Worm (Caenorhabditis elegans): ENCODE data around the gene lin-52.

DNA sequence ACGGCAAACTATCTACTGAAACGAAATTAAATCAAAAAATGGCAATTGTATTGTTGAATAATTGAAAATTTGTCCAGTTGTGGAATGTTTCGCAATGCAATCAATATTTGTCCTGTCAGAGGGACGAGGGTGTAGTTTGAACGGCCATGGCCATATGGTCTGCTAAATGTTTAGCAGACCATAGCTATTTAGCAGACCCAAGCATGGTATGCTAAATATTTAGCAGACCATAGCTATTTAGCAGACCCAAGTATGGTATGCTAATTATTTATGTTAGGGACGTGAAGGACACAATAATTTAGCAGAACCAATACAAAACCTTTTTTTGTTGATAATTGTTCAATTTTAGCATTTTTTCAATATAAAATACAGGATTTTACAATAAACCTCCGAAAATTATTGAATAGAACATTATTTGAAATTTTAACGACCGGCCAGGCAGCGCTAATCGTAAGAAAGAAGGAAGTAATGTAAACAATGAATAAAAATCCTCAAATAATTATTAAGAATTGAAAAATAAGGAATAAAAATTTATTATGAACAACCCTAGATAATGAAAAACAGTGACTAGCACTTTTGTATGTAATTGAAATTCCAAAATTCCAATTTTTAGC is 19.4 kb downstream of the lin-52 start, which contains the start of gene riok-3:
- TF ChIP-seq nhr-11 (tag; optimal IDR thresholded peaks at IDR 0.05) (no peak), tbx-2 (tag; optimal IDR thresholded peaks at IDR 0.05) (no peak), ceh-24 (tag; optimal IDR thresholded peaks at IDR 0.05) (no peak), pha-4 (tag; optimal IDR thresholded peaks at IDR 0.05) (no peak), eyg-1 (tag; optimal IDR thresholded peaks at IDR 0.05) (no peak), syd-9 (tag; optimal IDR thresholded peaks at IDR 0.05) (no peak), ceh-31 (tag; optimal IDR thresholded peaks at IDR 0.05) (no peak), sdc-2 (tag; optimal IDR thresholded peaks at IDR 0.05) (no peak), unc-86 (tag; optimal IDR thresholded peaks at IDR 0.05) (no peak), ama-1 (optimal IDR thresholded peaks at IDR 0.05) (no peak), ceh-6 (GFP tag; optimal IDR thresholded peaks at IDR 0.05) (no peak)

All from whole organism, late embryonic.